Worm (Caenorhabditis elegans): ENCODE data around the gene lmbr-1.
A peak's percentile ranks its signal among the peaks of the same experiment; 100 is the strongest.

Gene lmbr-1

DNA sequence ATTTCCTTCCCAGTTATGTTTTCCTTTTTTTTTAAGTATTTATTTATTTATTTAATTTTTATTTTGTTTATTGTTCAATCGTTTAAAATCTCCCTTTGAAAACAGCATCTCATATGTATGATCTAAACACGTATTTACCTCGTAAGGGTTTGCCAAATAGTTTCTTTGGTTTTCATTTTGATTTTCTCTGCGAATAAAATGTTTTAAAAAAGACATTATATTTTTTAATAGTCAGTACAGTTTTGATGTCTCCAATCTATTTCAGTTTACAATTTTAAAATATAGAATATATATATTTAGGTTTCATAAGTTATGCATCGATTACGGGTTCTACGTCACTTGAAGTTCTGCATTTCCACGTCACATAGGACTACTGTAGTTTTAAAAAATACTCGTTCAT lies 8.6 kb downstream of the lmbr-1 start, which contains the start of gene R05D3.12:
Gene R05D3.12 (plus strand): TSS at position 301 of the 400 bp plus-strand sequence.
- TF ChIP-seq ztf-4 (tag; optimal IDR thresholded peaks at IDR 0.05) (no peak), ztf-1 (GFP tag; conservative IDR thresholded peaks at IDR 0.05) (no peak), ceh-82 (tag; optimal IDR thresholded peaks at IDR 0.05) (no peak), lin-11 (tag; optimal IDR thresholded peaks at IDR 0.05) (no peak), nhr-129 (tag; optimal IDR thresholded peaks at IDR 0.05) (no peak), sma-3 (GFP tag; optimal IDR thresholded peaks at IDR 0.05) (no peak), elt-1 (tag; optimal IDR thresholded peaks at IDR 0.05) (no peak), nhr-6 (tag; optimal IDR thresholded peaks at IDR 0.05) (no peak), nhr-23 (tag; optimal IDR thresholded peaks at IDR 0.05) (no peak)

DNA sequence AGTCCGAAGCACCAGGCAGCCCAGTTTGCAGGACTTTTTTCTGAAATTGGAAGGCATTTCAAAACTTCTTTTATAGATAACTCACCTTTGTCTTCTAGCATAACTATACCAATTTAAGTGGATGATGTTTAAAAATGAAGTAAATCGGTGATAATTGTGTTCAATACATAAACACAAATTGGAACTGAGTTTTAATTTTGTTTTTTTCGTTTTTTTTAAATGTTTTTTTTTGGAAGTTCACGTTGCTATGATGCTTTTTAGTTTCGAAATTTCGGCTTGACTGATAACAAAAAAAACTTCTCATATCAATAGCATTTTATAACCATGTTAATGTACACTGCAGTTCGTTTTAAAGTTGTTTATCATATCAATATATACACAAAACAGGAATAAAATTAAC lies 17.5 kb downstream of the lmbr-1 start, which contains the start of gene ZK353.4:
Gene ZK353.4 (minus strand): TSS at position 101 of the 400 bp plus-strand sequence.
- TF ChIP-seq nhr-129 (tag; optimal IDR thresholded peaks at IDR 0.05) (no peak), alr-1 (tag; optimal IDR thresholded peaks at IDR 0.05) (no peak), nhr-6 (tag; optimal IDR thresholded peaks at IDR 0.05) (no peak), ama-1 (optimal IDR thresholded peaks at IDR 0.05) (no peak), elt-3 (tag; optimal IDR thresholded peaks at IDR 0.05) (no peak), lin-13 (GFP tag; optimal IDR thresholded peaks at IDR 0.05) (no peak), ztf-11 (tag; optimal IDR thresholded peaks at IDR 0.05) (no peak), zag-1 (tag; optimal IDR thresholded peaks at IDR 0.05) (no peak), lin-11 (tag; optimal IDR thresholded peaks at IDR 0.05) (no peak), nhr-25 (tag; optimal IDR thresholded peaks at IDR 0.05) (no peak), ceh-16 (tag; optimal IDR thresholded peaks at IDR 0.05) (no peak), peb-1 (tag; optimal IDR thresholded peaks at IDR 0.05) (no peak), ztf-1 (GFP tag; conservative IDR thresholded peaks at IDR 0.05) (no peak), Y55F3AM.14 (GFP tag; optimal IDR thresholded peaks at IDR 0.05) (no peak), lsy-2 (tag; optimal IDR thresholded peaks at IDR 0.05) (no peak), skn-1 (tag; optimal IDR thresholded peaks at IDR 0.05) (no peak)

DNA sequence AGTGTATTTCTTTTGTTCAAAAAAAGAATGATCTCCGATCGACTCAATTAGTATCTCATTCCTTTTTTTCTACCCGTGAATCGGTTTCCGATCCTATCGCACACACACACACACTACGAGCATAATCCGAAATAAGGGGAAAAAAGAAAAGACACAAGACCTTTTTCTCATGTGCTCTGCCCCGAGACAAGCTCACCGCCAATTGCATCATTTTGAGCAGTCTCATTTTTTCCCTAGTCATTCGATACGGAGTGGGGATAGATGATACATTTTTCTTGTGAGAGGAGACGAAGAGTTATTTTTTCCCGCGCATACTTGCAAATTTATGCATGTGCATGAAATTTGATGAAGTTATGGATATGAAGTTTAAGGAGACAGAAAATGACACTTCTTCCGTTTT lies 20.3 kb downstream of the lmbr-1 start:
- TF ChIP-seq mbf-1 (tag; optimal IDR thresholded peaks at IDR 0.05) (no peak), mdl-1 (tag; optimal IDR thresholded peaks at IDR 0.05) (no peak), ama-1 (optimal IDR thresholded peaks at IDR 0.05) (no peak), snpc-4 (tag; optimal IDR thresholded peaks at IDR 0.05) (no peak), unc-62 (GFP tag; optimal IDR thresholded peaks at IDR 0.05) (no peak), ztf-4 (tag; optimal IDR thresholded peaks at IDR 0.05) (no peak), skn-1 (tag; optimal IDR thresholded peaks at IDR 0.05) (no peak), elt-3 (tag; optimal IDR thresholded peaks at IDR 0.05) (no peak), C34F6.9 (tag; optimal IDR thresholded peaks at IDR 0.05) (peak; percentile 73), nhr-6 (tag; optimal IDR thresholded peaks at IDR 0.05) (no peak), nhr-12 (tag; optimal IDR thresholded peaks at IDR 0.05) (no peak), nhr-129 (tag; optimal IDR thresholded peaks at IDR 0.05) (peak; percentile 97), nhr-237 (tag; optimal IDR thresholded peaks at IDR 0.05) (no peak), ceh-82 (tag; optimal IDR thresholded peaks at IDR 0.05) (no peak), ztf-11 (tag; optimal IDR thresholded peaks at IDR 0.05) (no peak), F13H6.1 (tag; optimal IDR thresholded peaks at IDR 0.05) (peak; percentile 20), nhr-11 (tag; optimal IDR thresholded peaks at IDR 0.05) (no peak), unc-39 (tag; optimal IDR thresholded peaks at IDR 0.05) (peak; percentile 92), dmd-4 (tag; optimal IDR thresholded peaks at IDR 0.05) (no peak), ZK546.5 (tag; optimal IDR thresholded peaks at IDR 0.05) (no peak), zag-1 (tag; optimal IDR thresholded peaks at IDR 0.05) (peak; percentile 51), lin-39 (tag; optimal IDR thresholded peaks at IDR 0.05) (no peak), blmp-1 (tag; optimal IDR thresholded peaks at IDR 0.05; ENCODE audit: insufficient read depth) (no peak), nhr-23 (tag; optimal IDR thresholded peaks at IDR 0.05) (no peak), ceh-16 (tag; optimal IDR thresholded peaks at IDR 0.05) (no peak), egl-27 (tag; optimal IDR thresholded peaks at IDR 0.05) (no peak), fos-1 (tag; optimal IDR thresholded peaks at IDR 0.05) (peak; percentile 4), sem-4 (tag; optimal IDR thresholded peaks at IDR 0.05) (no peak), nhr-10 (tag; optimal IDR thresholded peaks at IDR 0.05) (no peak), nhr-21 (tag; optimal IDR thresholded peaks at IDR 0.05) (no peak), crh-2 (tag; optimal IDR thresholded peaks at IDR 0.05) (no peak), Y55F3AM.14 (GFP tag; optimal IDR thresholded peaks at IDR 0.05) (no peak), lin-11 (tag; optimal IDR thresholded peaks at IDR 0.05) (peak; percentile 11), lin-13 (GFP tag; optimal IDR thresholded peaks at IDR 0.05) (peak; percentile 19), peb-1 (tag; optimal IDR thresholded peaks at IDR 0.05) (no peak), sma-9 (GFP tag; optimal IDR thresholded peaks at IDR 0.05) (no peak), sma-9 (tag; optimal IDR thresholded peaks at IDR 0.05) (no peak), unc-55 (GFP tag; optimal IDR thresholded peaks at IDR 0.05) (peak; percentile 50), aly-2 (tag; optimal IDR thresholded peaks at IDR 0.05) (no peak), nhr-25 (tag; optimal IDR thresholded peaks at IDR 0.05) (no peak), gmeb-1 (tag; optimal IDR thresholded peaks at IDR 0.05) (no peak), sma-3 (GFP tag; optimal IDR thresholded peaks at IDR 0.05) (no peak), lsy-2 (tag; optimal IDR thresholded peaks at IDR 0.05) (peak in 1 of 2 experiments; percentile 46), nhr-77 (tag; optimal IDR thresholded peaks at IDR 0.05) (no peak), alr-1 (tag; optimal IDR thresholded peaks at IDR 0.05) (no peak), mab-5 (tag; optimal IDR thresholded peaks at IDR 0.05) (no peak), elt-1 (tag; optimal IDR thresholded peaks at IDR 0.05) (no peak), ztf-1 (GFP tag; conservative IDR thresholded peaks at IDR 0.05) (no peak)
